Worm (Caenorhabditis elegans): ENCODE measurements around the gene F35D11.3.

DNA sequence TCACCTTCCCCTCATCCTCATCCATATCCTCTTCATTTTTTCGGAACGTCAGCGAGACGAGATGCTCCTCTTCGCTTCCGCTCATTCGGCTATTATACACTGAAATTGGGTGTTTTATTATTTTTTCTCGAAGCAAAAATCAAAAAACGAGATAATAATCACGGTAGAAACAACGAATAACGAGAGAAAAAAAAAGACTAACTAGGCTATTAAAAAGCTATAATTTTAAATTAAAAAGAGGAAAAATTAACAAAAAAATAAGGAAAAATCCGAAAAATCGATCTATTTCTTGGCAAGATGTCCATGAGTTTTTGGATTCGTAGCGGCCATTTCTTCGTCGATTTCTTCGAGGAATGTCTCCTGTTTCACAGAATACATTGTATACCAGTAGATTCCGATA is 6.9 kb upstream of the F35D11.3 start, which contains the start of gene ipla-1:
- TF ChIP-seq ceh-36 (tag; optimal IDR thresholded peaks at IDR 0.05) (no peak), flt-1 (GFP tag; IDR thresholded peaks at IDR 0.05) (no peak), hnd-1 (tag; optimal IDR thresholded peaks at IDR 0.05) (no peak), ceh-13 (GFP tag; optimal IDR thresholded peaks at IDR 0.05) (no peak), ama-1 (optimal IDR thresholded peaks at IDR 0.05) (no peak), aly-1 (tag; optimal IDR thresholded peaks at IDR 0.05) (no peak), sea-1 (GFP tag; conservative IDR thresholded peaks at IDR 0.05) (no peak), ets-7 (tag; optimal IDR thresholded peaks at IDR 0.05) (no peak), F13C5.2 (tag; optimal IDR thresholded peaks at IDR 0.05) (no peak), hmg-4 (GFP tag; optimal IDR thresholded peaks at IDR 0.05) (no peak), B0310.2 (tag; optimal IDR thresholded peaks at IDR 0.05) (no peak), scrt-1 (GFP tag; IDR thresholded peaks at IDR 0.05) (no peak)
